Worm (Caenorhabditis elegans) whole organism, late embryonic: ENCODE data around the gene acc-1.

Experiments
- ama-1 ChIP-seq: fragments of 150-350 bp; optimal IDR thresholded peaks from 2 replicates; lab custom pipeline; 2014
- ceh-30 ChIP-seq: fragments of 150-350 bp; optimal IDR thresholded peaks from 2 replicates; lab custom pipeline; 2014; ENCODE audit warnings: missing biosample characterization, missing genetic modification characterization
- ceh-45 ChIP-seq: fragments of 200-800 bp; sonication (Bioruptor generic); IDR thresholded peaks from 2 replicates; pipeline ENCODE4 v1.3.6; 2022; ENCODE audit warnings: missing genetic modification reagents, missing genetic modification characterization, missing compliant biosample characterization
- dve-1 ChIP-seq: sonication (generic microtip); optimal IDR thresholded peaks from 2 replicates; lab custom pipeline; 2017; ENCODE audit warnings: antibody characterized with exemption, mild to moderate bottlenecking, missing genetic modification characterization, missing compliant biosample characterization
- elt-2 ChIP-seq: sonication (generic microtip); optimal IDR thresholded peaks from 2 replicates; lab custom pipeline; 2016; ENCODE audit warnings: missing genetic modification reagents, missing genetic modification characterization, missing compliant biosample characterization
- fkh-10 ChIP-seq: fragments of 150-350 bp; optimal IDR thresholded peaks from 2 replicates; lab custom pipeline; 2014; ENCODE audit warnings: missing biosample characterization, missing genetic modification reagents, missing genetic modification characterization
- hlh-13 ChIP-seq: fragments of 200-800 bp; sonication (Bioruptor generic); optimal IDR thresholded peaks from 2 replicates; lab custom pipeline; 2018; ENCODE audit warnings: mild to moderate bottlenecking, missing genetic modification characterization, missing compliant biosample characterization
- nfya-1 ChIP-seq: sonication (generic microtip); optimal IDR thresholded peaks from 2 replicates; lab custom pipeline; 2017; ENCODE audit warnings: missing genetic modification characterization, mild to moderate bottlenecking, missing compliant biosample characterization, antibody characterized with exemption, moderate library complexity
- nhr-11 ChIP-seq: fragments of 150-350 bp; optimal IDR thresholded peaks from 2 replicates; lab custom pipeline; 2014; ENCODE audit warnings: missing biosample characterization, missing genetic modification characterization
- pha-4 ChIP-seq: fragments of 150-350 bp; optimal IDR thresholded peaks from 2 replicates; lab custom pipeline; 2018; ENCODE audit warnings: missing biosample characterization, missing genetic modification reagents, missing genetic modification characterization
- sdc-2 ChIP-seq: sonication (generic microtip); optimal IDR thresholded peaks from 2 replicates; lab custom pipeline; 2016; ENCODE audit warnings: missing genotype, missing genetic modification characterization, missing compliant biosample characterization
- tbx-2 ChIP-seq: sonication (generic microtip); optimal IDR thresholded peaks from 2 replicates; lab custom pipeline; 2016; ENCODE audit warnings: missing genetic modification characterization, missing compliant biosample characterization

ce11 chrIV:9641925-9642324 lies 15.9 kb upstream of the acc-1 start, which contains the start of gene del-2:
- TF ChIP-seq hlh-13 (GFP tag; lab: Kevin White, UChicago) (no peak), ceh-45 (GFP tag; lab: Robert Waterston, UW) (no peak), pha-4 (tag; lab: Kevin White, UChicago) (no peak), ama-1 (lab: Kevin White, UChicago) (no peak), fkh-10 (no peak), tbx-2 (no peak), nhr-11 (no peak), ceh-30 (tag; lab: Kevin White, UChicago) (no peak), sdc-2 (tag; lab: Kevin White, UChicago) (no peak), nfya-1 (tag; lab: Kevin White, UChicago) (no peak), dve-1 (tag; lab: Kevin White, UChicago) (no peak), elt-2 (no peak)
